Fruit fly (Drosophila melanogaster) whole organism, adult: ENCODE data around the gene CG15514.

Source experiments
- CG11617 ChIP-seq: fragments of 200-800 bp; sonication (Bioruptor generic); optimal IDR thresholded peaks from 2 replicates; lab custom pipeline; 2017; ENCODE audit warnings: mild to moderate bottlenecking, missing biosample characterization, missing genetic modification reagents, missing genetic modification characterization
- CG12768 ChIP-seq: fragments of 200-800 bp; sonication (Bioruptor generic); optimal IDR thresholded peaks from 2 replicates; lab custom pipeline; 2017; ENCODE audit warnings: missing biosample characterization, missing genetic modification characterization, mild to moderate bottlenecking, moderate library complexity, missing genetic modification reagents
- CG14711 ChIP-seq: fragments of 200-800 bp; sonication (Bioruptor generic); optimal IDR thresholded peaks from 2 replicates; lab custom pipeline; 2018; ENCODE audit warnings: missing biosample characterization, mild to moderate bottlenecking, missing genetic modification characterization, moderate library complexity
- CG1620 ChIP-seq: fragments of 200-800 bp; sonication (Bioruptor generic); optimal IDR thresholded peaks from 2 replicates; lab custom pipeline; 2016; ENCODE audit warnings: missing biosample characterization, missing genetic modification characterization
- CG33017 ChIP-seq: fragments of 200-800 bp; sonication (Bioruptor generic); optimal IDR thresholded peaks from 2 replicates; lab custom pipeline; 2018; ENCODE audit warnings: missing biosample characterization, mild to moderate bottlenecking, missing genetic modification characterization, moderate library complexity
- CG5204 ChIP-seq: fragments of 200-800 bp; sonication (Bioruptor generic); optimal IDR thresholded peaks from 2 replicates; lab custom pipeline; 2016; ENCODE audit warnings: missing biosample characterization, missing genetic modification characterization
- CG7045 ChIP-seq: fragments of 200-800 bp; sonication (Bioruptor generic); optimal IDR thresholded peaks from 2 replicates; lab custom pipeline; 2017; ENCODE audit warnings: missing biosample characterization, mild to moderate bottlenecking, missing genetic modification characterization
- CG7101 ChIP-seq: fragments of 200-800 bp; sonication (Bioruptor generic); optimal IDR thresholded peaks from 2 replicates; lab custom pipeline; 2018; ENCODE audit warnings: missing biosample characterization, mild to moderate bottlenecking, missing genetic modification characterization, moderate library complexity
- Clk ChIP-seq: fragments of 200-800 bp; sonication (Bioruptor generic); optimal IDR thresholded peaks from 2 replicates; lab custom pipeline; 2017; ENCODE audit warnings: missing biosample characterization, missing genetic modification characterization
- Crg-1 ChIP-seq: fragments of 200-800 bp; sonication (Bioruptor generic); optimal IDR thresholded peaks from 2 replicates; lab custom pipeline; 2016; ENCODE audit warnings: missing biosample characterization, missing genetic modification characterization
- Hr96 ChIP-seq: fragments of 200-800 bp; sonication (Bioruptor generic); optimal IDR thresholded peaks from 2 replicates; lab custom pipeline; 2016; ENCODE audit warnings: missing biosample characterization, missing genetic modification characterization
- Mnt ChIP-seq: fragments of 200-800 bp; sonication (Bioruptor generic); optimal IDR thresholded peaks from 2 replicates; lab custom pipeline; 2016; ENCODE audit warnings: missing biosample characterization, mild to moderate bottlenecking, missing genetic modification characterization
- bab1 ChIP-seq: fragments of 200-800 bp; sonication (Bioruptor generic); optimal IDR thresholded peaks from 3 replicates; lab custom pipeline; 2019; ENCODE audit warnings: missing biosample characterization, mild to moderate bottlenecking, missing genetic modification characterization, moderate library complexity
- cic ChIP-seq: fragments of 200-800 bp; sonication (Bioruptor generic); optimal IDR thresholded peaks from 2 replicates; lab custom pipeline; 2017; ENCODE audit warnings: missing biosample characterization, mild to moderate bottlenecking, missing genetic modification characterization, moderate library complexity
- cnc ChIP-seq, 2 experiments: fragments of >200 bp; optimal IDR thresholded peaks; 2 replicates each; lab custom pipeline; 2017
- kay ChIP-seq: fragments of 200-800 bp; sonication (Bioruptor generic); peaks from one replicate; lab custom pipeline; 2016; ENCODE audit warnings: missing biosample characterization, missing genetic modification characterization, borderline replicate concordance
- ovo ChIP-seq: fragments of 200-800 bp; sonication (Bioruptor generic); optimal IDR thresholded peaks from 2 replicates; lab custom pipeline; 2016; ENCODE audit warnings: missing biosample characterization, missing genetic modification characterization
- pad ChIP-seq: fragments of 200-800 bp; sonication (Bioruptor generic); optimal IDR thresholded peaks from 3 replicates; lab custom pipeline; 2017; ENCODE audit warnings: missing biosample characterization, missing genetic modification characterization, mild to moderate bottlenecking, moderate library complexity, missing genetic modification reagents
- tj ChIP-seq: fragments of 200-800 bp; sonication (Bioruptor generic); optimal IDR thresholded peaks from 3 replicates; lab custom pipeline; 2017; ENCODE audit warnings: missing biosample characterization, mild to moderate bottlenecking, missing genetic modification characterization, moderate library complexity
- toe ChIP-seq: fragments of 200-800 bp; sonication (Bioruptor generic); optimal IDR thresholded peaks from 2 replicates; lab custom pipeline; 2016; ENCODE audit warnings: missing biosample characterization, missing genetic modification characterization

Gene CG15514

DNA sequence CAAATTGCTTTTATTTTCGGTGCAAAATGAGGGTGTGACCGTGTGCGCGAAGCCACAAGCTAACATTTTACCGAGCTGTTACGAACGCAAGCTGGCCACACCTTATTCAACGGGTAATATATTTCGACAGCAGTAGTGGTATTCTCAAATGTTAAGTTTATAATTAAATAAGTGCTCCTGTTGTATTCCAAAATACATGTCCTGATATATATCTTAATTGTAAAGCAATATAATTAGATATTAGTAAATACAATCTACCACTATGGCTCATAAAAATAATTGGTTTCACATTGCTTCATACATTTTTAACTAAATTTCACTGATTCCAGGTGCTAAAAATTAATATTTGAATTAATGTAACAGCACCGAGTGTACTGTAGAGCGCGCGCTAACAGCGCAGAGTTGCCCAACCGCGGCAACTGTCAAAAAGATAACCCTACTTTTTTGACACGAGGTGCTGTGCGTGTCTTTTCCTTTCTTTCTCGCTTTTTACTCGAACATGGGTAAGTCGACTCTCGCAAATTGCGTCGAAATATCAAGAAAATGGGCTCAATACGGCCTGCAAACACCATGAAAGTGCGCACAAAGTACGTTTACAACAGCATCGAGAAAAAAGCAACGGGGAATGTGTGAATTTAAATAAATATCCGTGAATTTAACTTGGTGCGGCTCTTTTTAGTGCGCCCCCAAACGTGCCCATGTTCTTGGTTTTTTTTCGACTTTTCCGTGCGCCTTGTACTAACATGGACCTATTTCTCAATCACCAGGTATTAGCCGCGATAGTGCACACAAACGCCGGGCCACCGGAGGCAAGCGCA lies at the start of gene CG15514, which contains the start of gene RpS8:
Gene CG15514 (minus strand): TSS at position 63 of the 818 bp plus-strand sequence.
Gene RpS8 (plus strand): TSS at position 151 of the 818 bp plus-strand sequence.
- TF ChIP-seq CG11617 (peak; percentile 85), CG33017 (peak; percentile 79), CG5204 (GFP tag; lab: Kevin White, UChicago) (no peak), ovo (GFP tag; lab: Kevin White, UChicago) (peak; percentile 70), Clk (GFP tag; lab: Kevin White, UChicago) (peak; percentile 6), kay (GFP tag; lab: Kevin White, UChicago) (no peak), toe (GFP tag; lab: Kevin White, UChicago) (no peak), CG14711 (tag; lab: Kevin White, UChicago) (peak; percentile 41), tj (GFP tag; lab: Kevin White, UChicago) (peak; percentile 38), cic (GFP tag; lab: Kevin White, UChicago) (peak; percentile 4), CG1620 (GFP tag; lab: Kevin White, UChicago) (peak; percentile 41), CG12768 (GFP tag; lab: Kevin White, UChicago) (peak; percentile 63), Mnt (peak; percentile 90), CG7101 (tag; lab: Kevin White, UChicago) (peak; percentile 77), cnc (optimal IDR thresholded peaks at IDR 0.05; lab: Kevin White, UChicago) (no peak), Crg-1 (GFP tag; lab: Kevin White, UChicago) (peak; percentile 57), bab1 (GFP tag; lab: Kevin White, UChicago) (peak; percentile 51), Hr96 (no peak), CG7045 (GFP tag; lab: Kevin White, UChicago) (peak; percentile 66), pad (GFP tag; lab: Kevin White, UChicago) (peak; percentile 70)

DNA sequence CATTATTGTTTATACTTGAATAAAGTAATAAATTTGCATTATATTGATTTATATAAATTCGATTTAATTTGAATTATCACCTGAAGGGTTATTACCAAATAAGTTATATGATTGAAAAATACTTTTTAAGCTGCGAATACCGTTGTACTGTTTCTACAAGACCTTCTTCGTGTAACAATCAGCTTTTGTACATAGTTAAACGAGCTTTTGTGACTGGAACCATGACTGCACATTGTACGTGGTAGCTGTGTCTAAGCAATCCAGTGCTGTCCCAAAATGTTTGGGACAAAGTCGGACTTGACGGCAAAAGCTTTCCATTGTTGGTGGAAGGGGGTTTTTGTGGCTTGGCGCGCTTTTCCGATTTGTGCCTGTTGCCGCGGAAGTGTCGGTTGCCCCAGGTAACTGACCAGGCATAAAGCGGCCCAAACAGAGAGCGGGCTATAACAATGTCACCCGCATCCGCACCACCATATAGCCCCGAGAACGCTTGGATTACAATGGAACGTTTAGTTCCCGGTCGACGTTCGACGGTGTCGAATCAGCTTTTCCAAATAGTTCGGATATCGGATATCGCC lies 46.4 kb upstream of the CG15514 start, which contains the start of gene CG31036:
Gene CG31036 (plus strand): TSS at position 507 of the 575 bp plus-strand sequence.
- no peak for TF ChIP-seq bab1 (GFP tag; lab: Kevin White, UChicago)
- no peak for TF ChIP-seq cic (GFP tag; lab: Kevin White, UChicago)
- no peak for TF ChIP-seq toe (GFP tag; lab: Kevin White, UChicago)
- TF ChIP-seq CG33017 = no peak
- TF ChIP-seq kay (GFP tag; lab: Kevin White, UChicago) = no peak
- TF ChIP-seq CG7101 (tag; lab: Kevin White, UChicago) = no peak
- TF ChIP-seq ovo (GFP tag; lab: Kevin White, UChicago) = no peak
- no peak for TF ChIP-seq Crg-1 (GFP tag; lab: Kevin White, UChicago)
- no peak for TF ChIP-seq CG1620 (GFP tag; lab: Kevin White, UChicago)
- TF ChIP-seq cnc (optimal IDR thresholded peaks at IDR 0.05; lab: Kevin White, UChicago) = no peak
- TF ChIP-seq tj (GFP tag; lab: Kevin White, UChicago) = no peak
- TF ChIP-seq CG7045 (GFP tag; lab: Kevin White, UChicago) = no peak

DNA sequence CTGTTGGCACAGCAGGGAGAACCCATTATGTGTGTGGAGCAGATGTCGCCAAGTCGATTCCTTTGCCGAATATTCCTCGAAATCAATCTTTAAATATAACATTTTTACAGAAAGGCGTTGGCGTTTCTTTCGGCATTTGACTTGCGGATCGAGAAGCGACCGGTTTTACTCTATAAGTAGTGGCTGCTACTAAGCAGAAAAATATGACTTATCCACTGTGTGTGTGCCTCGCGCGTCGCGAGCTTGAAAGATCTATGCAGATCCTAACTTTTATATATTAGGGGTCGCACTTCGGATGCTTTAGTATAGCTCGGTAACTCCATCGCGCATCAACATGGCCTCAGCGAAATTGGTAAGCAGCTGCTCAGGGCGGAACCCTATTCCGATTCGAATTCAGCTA lies 43.9 kb upstream of the CG15514 start, which contains the start of gene CG15515:
Gene CG15515 (plus strand): TSS at position 301 of the 400 bp plus-strand sequence.
- no peak for TF ChIP-seq CG33017
- TF ChIP-seq tj (GFP tag; lab: Kevin White, UChicago) = no peak
- TF ChIP-seq ovo (GFP tag; lab: Kevin White, UChicago) = no peak
- TF ChIP-seq CG7101 (tag; lab: Kevin White, UChicago) = no peak
- no peak for TF ChIP-seq Mnt
- TF ChIP-seq CG7045 (GFP tag; lab: Kevin White, UChicago) = no peak
- no peak for TF ChIP-seq CG12768 (GFP tag; lab: Kevin White, UChicago)
- no peak for TF ChIP-seq Hr96
- no peak for TF ChIP-seq CG11617
- no peak for TF ChIP-seq CG5204 (GFP tag; lab: Kevin White, UChicago)
- no peak for TF ChIP-seq Clk (GFP tag; lab: Kevin White, UChicago)
- no peak for TF ChIP-seq cnc (optimal IDR thresholded peaks at IDR 0.05; lab: Kevin White, UChicago)
- no peak for TF ChIP-seq toe (GFP tag; lab: Kevin White, UChicago)
- TF ChIP-seq CG14711 (tag; lab: Kevin White, UChicago) = no peak
- no peak for TF ChIP-seq kay (GFP tag; lab: Kevin White, UChicago)

DNA sequence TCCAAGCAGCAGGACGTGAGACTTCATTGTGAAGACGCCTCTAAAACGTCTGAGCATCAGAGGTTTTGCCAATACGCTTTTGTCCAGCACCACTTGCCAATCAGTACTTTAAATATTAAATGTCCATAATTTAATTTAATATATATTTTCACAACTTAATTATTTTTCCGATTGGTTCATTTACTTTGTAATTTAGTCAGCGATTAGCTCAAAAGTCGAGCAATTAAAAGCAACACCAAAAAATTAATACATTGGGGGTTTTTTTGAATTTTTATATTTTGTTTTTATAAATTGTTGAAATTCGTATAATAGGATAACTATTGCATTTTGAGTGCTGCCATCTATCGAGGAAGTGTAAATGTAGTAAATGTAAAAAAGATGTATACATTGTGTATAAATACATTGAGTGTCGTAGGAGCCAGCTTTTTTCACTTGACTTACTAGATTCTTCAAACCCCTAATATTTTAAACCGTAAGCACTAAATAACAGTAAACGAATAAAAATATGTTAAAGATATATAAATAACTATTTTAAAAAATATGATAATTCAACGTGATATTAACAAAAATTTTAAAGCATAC lies 42.6 kb upstream of the CG15514 start, which contains the start of gene CG15517:
Gene CG15517 (minus strand): TSS at position 51 of the 582 bp plus-strand sequence.
- no peak for TF ChIP-seq ovo (GFP tag; lab: Kevin White, UChicago)
- no peak for TF ChIP-seq CG14711 (tag; lab: Kevin White, UChicago)
- peak; percentile 30 for TF ChIP-seq bab1 (GFP tag; lab: Kevin White, UChicago)
- TF ChIP-seq kay (GFP tag; lab: Kevin White, UChicago) = no peak
- TF ChIP-seq cic (GFP tag; lab: Kevin White, UChicago) = no peak
- no peak for TF ChIP-seq CG12768 (GFP tag; lab: Kevin White, UChicago)
- no peak for TF ChIP-seq tj (GFP tag; lab: Kevin White, UChicago)

dm6 chr3R:29899635-29900034 lies 38.3 kb upstream of the CG15514 start:
- TF ChIP-seq Mnt = no peak
- TF ChIP-seq CG14711 (tag; lab: Kevin White, UChicago) = no peak
- TF ChIP-seq pad (GFP tag; lab: Kevin White, UChicago) = no peak
- no peak for TF ChIP-seq CG5204 (GFP tag; lab: Kevin White, UChicago)
